Worm (Caenorhabditis elegans): Measurements from ENCODE around the gene Y49A10A.2.

ce11 chrX:10358083-10358482 lies 14.4 kb downstream of the Y49A10A.2 start, which contains the start of gene efhc-1:
- TF ChIP-seq unc-39 (tag; optimal IDR thresholded peaks at IDR 0.05) (no peak), nhr-12 (tag; optimal IDR thresholded peaks at IDR 0.05) (no peak), blmp-1 (tag; optimal IDR thresholded peaks at IDR 0.05) (no peak), lsy-2 (tag; optimal IDR thresholded peaks at IDR 0.05) (no peak), M03D4.4 (tag; optimal IDR thresholded peaks at IDR 0.05) (no peak), pha-4 (tag; optimal IDR thresholded peaks at IDR 0.05) (no peak)

Measured in whole organism, mixed stage, embryonic.